Fruit fly (Drosophila melanogaster) whole organism, adult: ENCODE results near the gene CG42833.

ENCODE experiments used
- CG11617 ChIP-seq: fragments of 200-800 bp; sonication (Bioruptor generic); optimal IDR thresholded peaks from 2 replicates; lab custom pipeline; 2017; ENCODE audit warnings: mild to moderate bottlenecking, missing biosample characterization, missing genetic modification reagents, missing genetic modification characterization
- CG12768 ChIP-seq: fragments of 200-800 bp; sonication (Bioruptor generic); optimal IDR thresholded peaks from 2 replicates; lab custom pipeline; 2017; ENCODE audit warnings: missing biosample characterization, missing genetic modification characterization, mild to moderate bottlenecking, moderate library complexity, missing genetic modification reagents
- CG14711 ChIP-seq: fragments of 200-800 bp; sonication (Bioruptor generic); optimal IDR thresholded peaks from 2 replicates; lab custom pipeline; 2018; ENCODE audit warnings: missing biosample characterization, mild to moderate bottlenecking, missing genetic modification characterization, moderate library complexity
- CG1620 ChIP-seq: fragments of 200-800 bp; sonication (Bioruptor generic); optimal IDR thresholded peaks from 2 replicates; lab custom pipeline; 2016; ENCODE audit warnings: missing biosample characterization, missing genetic modification characterization
- CG33017 ChIP-seq: fragments of 200-800 bp; sonication (Bioruptor generic); optimal IDR thresholded peaks from 2 replicates; lab custom pipeline; 2018; ENCODE audit warnings: missing biosample characterization, mild to moderate bottlenecking, missing genetic modification characterization, moderate library complexity
- CG5204 ChIP-seq: fragments of 200-800 bp; sonication (Bioruptor generic); optimal IDR thresholded peaks from 2 replicates; lab custom pipeline; 2016; ENCODE audit warnings: missing biosample characterization, missing genetic modification characterization
- CG7045 ChIP-seq: fragments of 200-800 bp; sonication (Bioruptor generic); optimal IDR thresholded peaks from 2 replicates; lab custom pipeline; 2017; ENCODE audit warnings: missing biosample characterization, mild to moderate bottlenecking, missing genetic modification characterization
- CG7101 ChIP-seq: fragments of 200-800 bp; sonication (Bioruptor generic); optimal IDR thresholded peaks from 2 replicates; lab custom pipeline; 2018; ENCODE audit warnings: missing biosample characterization, mild to moderate bottlenecking, missing genetic modification characterization, moderate library complexity
- Clk ChIP-seq: fragments of 200-800 bp; sonication (Bioruptor generic); optimal IDR thresholded peaks from 2 replicates; lab custom pipeline; 2017; ENCODE audit warnings: missing biosample characterization, missing genetic modification characterization
- Crg-1 ChIP-seq: fragments of 200-800 bp; sonication (Bioruptor generic); optimal IDR thresholded peaks from 2 replicates; lab custom pipeline; 2016; ENCODE audit warnings: missing biosample characterization, missing genetic modification characterization
- Hr96 ChIP-seq: fragments of 200-800 bp; sonication (Bioruptor generic); optimal IDR thresholded peaks from 2 replicates; lab custom pipeline; 2016; ENCODE audit warnings: missing biosample characterization, missing genetic modification characterization
- Mnt ChIP-seq: fragments of 200-800 bp; sonication (Bioruptor generic); optimal IDR thresholded peaks from 2 replicates; lab custom pipeline; 2016; ENCODE audit warnings: missing biosample characterization, mild to moderate bottlenecking, missing genetic modification characterization
- bab1 ChIP-seq: fragments of 200-800 bp; sonication (Bioruptor generic); optimal IDR thresholded peaks from 3 replicates; lab custom pipeline; 2019; ENCODE audit warnings: missing biosample characterization, mild to moderate bottlenecking, missing genetic modification characterization, moderate library complexity
- cic ChIP-seq: fragments of 200-800 bp; sonication (Bioruptor generic); optimal IDR thresholded peaks from 2 replicates; lab custom pipeline; 2017; ENCODE audit warnings: missing biosample characterization, mild to moderate bottlenecking, missing genetic modification characterization, moderate library complexity
- cnc ChIP-seq, 2 experiments: fragments of >200 bp; optimal IDR thresholded peaks; 2 replicates each; lab custom pipeline; 2017
- kay ChIP-seq: fragments of 200-800 bp; sonication (Bioruptor generic); peaks from one replicate; lab custom pipeline; 2016; ENCODE audit warnings: missing biosample characterization, missing genetic modification characterization, borderline replicate concordance
- ovo ChIP-seq: fragments of 200-800 bp; sonication (Bioruptor generic); optimal IDR thresholded peaks from 2 replicates; lab custom pipeline; 2016; ENCODE audit warnings: missing biosample characterization, missing genetic modification characterization
- pad ChIP-seq: fragments of 200-800 bp; sonication (Bioruptor generic); optimal IDR thresholded peaks from 3 replicates; lab custom pipeline; 2017; ENCODE audit warnings: missing biosample characterization, missing genetic modification characterization, mild to moderate bottlenecking, moderate library complexity, missing genetic modification reagents
- tj ChIP-seq: fragments of 200-800 bp; sonication (Bioruptor generic); optimal IDR thresholded peaks from 3 replicates; lab custom pipeline; 2017; ENCODE audit warnings: missing biosample characterization, mild to moderate bottlenecking, missing genetic modification characterization, moderate library complexity
- toe ChIP-seq: fragments of 200-800 bp; sonication (Bioruptor generic); optimal IDR thresholded peaks from 2 replicates; lab custom pipeline; 2016; ENCODE audit warnings: missing biosample characterization, missing genetic modification characterization

CG42833 gene

dm6 chr3L:20201538-20201937, 1.6 kb downstream of the CG42833 start, which contains the start of gene obst-F:
TSS of gene obst-F (minus strand) at chr3L:20201638.
- TF ChIP-seq CG11617 (GFP tag; lab: Kevin White, UChicago): no peak

dm6 chr3L:20203587-20203986, 3.7 kb downstream of the CG42833 start, which contains the start of gene CG7298:
TSS of gene CG7298 (minus strand) at chr3L:20203687.
- TF ChIP-seq CG1620: no peak
- TF ChIP-seq CG12768: no peak
- TF ChIP-seq cnc (optimal IDR thresholded peaks at IDR 0.05; lab: Kevin White, UChicago): no peak
- no peak for TF ChIP-seq CG5204 (GFP tag; lab: Kevin White, UChicago)
- TF ChIP-seq CG7045 (GFP tag; lab: Kevin White, UChicago): no peak
- TF ChIP-seq Hr96 (GFP tag; lab: Kevin White, UChicago): no peak
- no peak for TF ChIP-seq CG11617 (GFP tag; lab: Kevin White, UChicago)
- TF ChIP-seq pad (GFP tag; lab: Kevin White, UChicago): no peak
- no peak for TF ChIP-seq Mnt (GFP tag; lab: Kevin White, UChicago)
- no peak for TF ChIP-seq Clk (GFP tag; lab: Kevin White, UChicago)
- TF ChIP-seq kay (GFP tag; lab: Kevin White, UChicago): no peak
- TF ChIP-seq cic (GFP tag; lab: Kevin White, UChicago): no peak
- no peak for TF ChIP-seq toe (GFP tag; lab: Kevin White, UChicago)
- no peak for TF ChIP-seq CG7101 (tag; lab: Kevin White, UChicago)
- TF ChIP-seq tj (GFP tag; lab: Kevin White, UChicago): no peak
- TF ChIP-seq bab1: no peak
- TF ChIP-seq Crg-1 (GFP tag; lab: Kevin White, UChicago): no peak

dm6 chr3L:20205946-20206345, 6.1 kb downstream of the CG42833 start, which contains the start of gene CG7290:
TSS of gene CG7290 (minus strand) at chr3L:20206046.
- no peak for TF ChIP-seq CG5204 (GFP tag; lab: Kevin White, UChicago)
- no peak for TF ChIP-seq ovo
- no peak for TF ChIP-seq bab1
- no peak for TF ChIP-seq cnc (optimal IDR thresholded peaks at IDR 0.05; lab: Kevin White, UChicago)
- no peak for TF ChIP-seq Hr96 (GFP tag; lab: Kevin White, UChicago)
- no peak for TF ChIP-seq toe (GFP tag; lab: Kevin White, UChicago)
- no peak for TF ChIP-seq CG1620
- no peak for TF ChIP-seq kay (GFP tag; lab: Kevin White, UChicago)
- no peak for TF ChIP-seq pad (GFP tag; lab: Kevin White, UChicago)
- no peak for TF ChIP-seq tj (GFP tag; lab: Kevin White, UChicago)
- TF ChIP-seq CG7045 (GFP tag; lab: Kevin White, UChicago): no peak
- TF ChIP-seq Clk (GFP tag; lab: Kevin White, UChicago): no peak
- TF ChIP-seq CG12768: no peak
- TF ChIP-seq CG7101 (tag; lab: Kevin White, UChicago): no peak
- no peak for TF ChIP-seq Mnt (GFP tag; lab: Kevin White, UChicago)
- TF ChIP-seq Crg-1 (GFP tag; lab: Kevin White, UChicago): no peak

- no peak for TF ChIP-seq cnc (optimal IDR thresholded peaks at IDR 0.05; lab: Kevin White, UChicago)
- TF ChIP-seq kay (GFP tag; lab: Kevin White, UChicago): peak; percentile 57
These were observed 7.2 kb downstream of the CG42833 start, which contains the start of gene CG6996 for dm6 chr3L:20206950-20207584. TSS of gene CG6996 (plus strand) at chr3L:20207534.

- TF ChIP-seq CG7101 (tag; lab: Kevin White, UChicago) (no peak), CG12768 (no peak), CG14711 (tag; lab: Kevin White, UChicago) (no peak), cic (GFP tag; lab: Kevin White, UChicago) (peak; percentile 32), bab1 (no peak)
These were observed 9.2 kb downstream of the CG42833 start for dm6 chr3L:20209092-20209491.

- no peak for TF ChIP-seq CG11617 (GFP tag; lab: Kevin White, UChicago)
- no peak for TF ChIP-seq cic (GFP tag; lab: Kevin White, UChicago)
- no peak for TF ChIP-seq CG5204 (GFP tag; lab: Kevin White, UChicago)
- no peak for TF ChIP-seq Mnt (GFP tag; lab: Kevin White, UChicago)
- no peak for TF ChIP-seq kay (GFP tag; lab: Kevin White, UChicago)
- TF ChIP-seq toe (GFP tag; lab: Kevin White, UChicago): no peak
- no peak for TF ChIP-seq CG33017 (tag; lab: Kevin White, UChicago)
- TF ChIP-seq bab1: no peak
- no peak for TF ChIP-seq Clk (GFP tag; lab: Kevin White, UChicago)
- no peak for TF ChIP-seq Crg-1 (GFP tag; lab: Kevin White, UChicago)
- TF ChIP-seq pad (GFP tag; lab: Kevin White, UChicago): no peak
- TF ChIP-seq tj (GFP tag; lab: Kevin White, UChicago): no peak
- TF ChIP-seq CG1620: no peak
- no peak for TF ChIP-seq Hr96 (GFP tag; lab: Kevin White, UChicago)
- no peak for TF ChIP-seq CG12768
- TF ChIP-seq CG7101 (tag; lab: Kevin White, UChicago): no peak
- TF ChIP-seq cnc (optimal IDR thresholded peaks at IDR 0.05; lab: Kevin White, UChicago): no peak
- no peak for TF ChIP-seq ovo
- no peak for TF ChIP-seq CG14711 (tag; lab: Kevin White, UChicago)
- TF ChIP-seq CG7045 (GFP tag; lab: Kevin White, UChicago): no peak
These were observed 10.0 kb downstream of the CG42833 start for dm6 chr3L:20209896-20210295.
